Fruit fly (Drosophila melanogaster) whole organism, embryonic: ENCODE results near the gene Ent3.

Experiments
- Atf3 ChIP-seq: fragments of 200-800 bp; sonication (Bioruptor generic); optimal IDR thresholded peaks from 3 replicates; lab custom pipeline; 2016; ENCODE audit warnings: missing biosample characterization, missing genetic modification characterization
- Bgb ChIP-seq: fragments of 200-800 bp; sonication (Bioruptor generic); IDR thresholded peaks from 2 replicates; pipeline ENCODE4 v1.3.6; 2022; ENCODE audit warnings: missing biosample characterization, missing genetic modification characterization; ENCODE audit not compliant: partially characterized antibody
- CG10209 ChIP-seq: fragments of 200-800 bp; sonication (Bioruptor generic); optimal IDR thresholded peaks from 3 replicates; lab custom pipeline; 2017; ENCODE audit warnings: missing biosample characterization, mild to moderate bottlenecking, missing genetic modification characterization, missing genetic modification reagents
- CG12942 ChIP-seq: fragments of 200-800 bp; sonication (Bioruptor generic); optimal IDR thresholded peaks from 3 replicates; lab custom pipeline; 2016; ENCODE audit warnings: missing biosample characterization, missing genetic modification characterization
- CG14710 ChIP-seq: fragments of 200-800 bp; sonication (Bioruptor generic); optimal IDR thresholded peaks from 3 replicates; lab custom pipeline; 2019; ENCODE audit warnings: missing biosample characterization, mild to moderate bottlenecking, missing genetic modification characterization, moderate library complexity
- CG15269 ChIP-seq: fragments of 200-800 bp; sonication (Bioruptor generic); optimal IDR thresholded peaks from 2 replicates; lab custom pipeline; 2018; ENCODE audit warnings: missing biosample characterization, mild to moderate bottlenecking, missing genetic modification characterization, moderate library complexity
- CG1647 ChIP-seq: fragments of 200-800 bp; sonication (Bioruptor generic); optimal IDR thresholded peaks from 3 replicates; lab custom pipeline; 2016; ENCODE audit warnings: missing biosample characterization, missing genetic modification characterization
- CG16813 ChIP-seq: fragments of 200-800 bp; sonication (Bioruptor generic); IDR thresholded peaks from 3 replicates; pipeline ENCODE4 v1.3.6; 2022; ENCODE audit warnings: missing biosample characterization, missing genetic modification characterization; ENCODE audit not compliant: partially characterized antibody
- CG16815 ChIP-seq: fragments of 200-800 bp; sonication (Bioruptor generic); optimal IDR thresholded peaks from 3 replicates; lab custom pipeline; 2017; ENCODE audit warnings: missing biosample characterization, mild to moderate bottlenecking, missing genetic modification characterization
- CG1792 ChIP-seq: fragments of 200-800 bp; sonication (Bioruptor generic); optimal IDR thresholded peaks from 2 replicates; lab custom pipeline; 2016; ENCODE audit warnings: missing biosample characterization, missing genetic modification characterization
- CG18011 ChIP-seq: fragments of 200-800 bp; sonication (Bioruptor generic); optimal IDR thresholded peaks from 2 replicates; lab custom pipeline; 2017; ENCODE audit warnings: missing biosample characterization, missing genetic modification characterization, mild to moderate bottlenecking, moderate library complexity, missing genotype
- CG1832 ChIP-seq: fragments of 200-800 bp; sonication (Bioruptor generic); optimal IDR thresholded peaks from 2 replicates; lab custom pipeline; 2017; ENCODE audit warnings: missing biosample characterization, mild to moderate bottlenecking, missing genetic modification characterization, inconsistent platforms
- CG2116 ChIP-seq: fragments of 200-800 bp; sonication (Bioruptor generic); optimal IDR thresholded peaks from 3 replicates; lab custom pipeline; 2018; ENCODE audit warnings: missing biosample characterization, mild to moderate bottlenecking, missing genetic modification characterization
- CG7271 ChIP-seq: fragments of 200-800 bp; sonication (Bioruptor generic); optimal IDR thresholded peaks from 2 replicates; lab custom pipeline; 2018; ENCODE audit warnings: missing biosample characterization, mild to moderate bottlenecking, missing genetic modification characterization, moderate library complexity
- CG9797 ChIP-seq: fragments of 200-800 bp; sonication (Bioruptor generic); optimal IDR thresholded peaks from 3 replicates; lab custom pipeline; 2018; ENCODE audit warnings: missing biosample characterization, mild to moderate bottlenecking, missing genetic modification characterization
- CTCF ChIP-seq: fragments of 200-800 bp; sonication (Bioruptor generic); optimal IDR thresholded peaks from 2 replicates; lab custom pipeline; 2017; ENCODE audit warnings: missing biosample characterization, mild to moderate bottlenecking, missing genetic modification characterization, moderate library complexity
- HLHmδ ChIP-seq: fragments of 200-800 bp; sonication (Bioruptor generic); optimal IDR thresholded peaks from 2 replicates; lab custom pipeline; 2018; ENCODE audit warnings: missing biosample characterization, mild to moderate bottlenecking, missing genetic modification characterization, moderate library complexity
- Hmx ChIP-seq: fragments of 200-800 bp; sonication (Bioruptor generic); optimal IDR thresholded peaks from 2 replicates; lab custom pipeline; 2016; ENCODE audit warnings: missing biosample characterization, missing genetic modification characterization
- NC2α ChIP-seq: fragments of 200-800 bp; sonication (Bioruptor generic); optimal IDR thresholded peaks from 2 replicates; lab custom pipeline; 2016; ENCODE audit warnings: missing biosample characterization, missing genetic modification characterization
- Sox100B ChIP-seq: fragments of 200-800 bp; sonication (Bioruptor generic); optimal IDR thresholded peaks from 3 replicates; lab custom pipeline; 2018; ENCODE audit warnings: missing biosample characterization, mild to moderate bottlenecking, missing genetic modification characterization
- Sry-δ ChIP-seq: fragments of 200-800 bp; sonication (Bioruptor generic); optimal IDR thresholded peaks from 2 replicates; lab custom pipeline; 2016; ENCODE audit warnings: missing biosample characterization, missing genetic modification characterization
- Xbp1 ChIP-seq: fragments of 200-800 bp; sonication (Bioruptor generic); optimal IDR thresholded peaks from 3 replicates; lab custom pipeline; 2016; ENCODE audit warnings: missing biosample characterization, mild to moderate bottlenecking, missing genetic modification characterization
- amos ChIP-seq: fragments of 200-800 bp; sonication (Bioruptor generic); IDR thresholded peaks from 2 replicates; pipeline ENCODE4 v1.3.6; 2022; ENCODE audit warnings: missing biosample characterization, missing genetic modification characterization; ENCODE audit not compliant: partially characterized antibody
- ara ChIP-seq: fragments of 200-800 bp; sonication (Bioruptor generic); IDR thresholded peaks from 2 replicates; pipeline ENCODE4 v1.3.6; 2022; ENCODE audit warnings: missing biosample characterization, missing genetic modification characterization
- bbx ChIP-seq: fragments of 200-800 bp; sonication (Bioruptor generic); IDR thresholded peaks from 2 replicates; pipeline ENCODE4 v1.3.6; 2022; ENCODE audit warnings: missing biosample characterization, missing genetic modification characterization; ENCODE audit not compliant: partially characterized antibody
- bcd ChIP-seq: fragments of 200-800 bp; sonication (Bioruptor generic); optimal IDR thresholded peaks from 2 replicates; lab custom pipeline; 2017; ENCODE audit warnings: missing biosample characterization, mild to moderate bottlenecking, missing genetic modification characterization
- dm ChIP-seq: fragments of 200-800 bp; sonication (Bioruptor generic); optimal IDR thresholded peaks from 3 replicates; lab custom pipeline; 2016; ENCODE audit warnings: missing biosample characterization, missing genetic modification characterization
- dmrt11E ChIP-seq: fragments of 200-800 bp; sonication (Bioruptor generic); optimal IDR thresholded peaks from 3 replicates; lab custom pipeline; 2018; ENCODE audit warnings: missing biosample characterization, mild to moderate bottlenecking, missing genetic modification characterization, moderate library complexity
- fd64A ChIP-seq: fragments of 200-800 bp; sonication (Bioruptor generic); optimal IDR thresholded peaks from 3 replicates; lab custom pipeline; 2018; ENCODE audit warnings: missing biosample characterization, mild to moderate bottlenecking, missing genetic modification characterization
- gce ChIP-seq: fragments of 200-800 bp; sonication (Bioruptor generic); IDR thresholded peaks from 3 replicates; pipeline ENCODE4 v1.3.6; 2022; ENCODE audit warnings: missing biosample characterization, missing genetic modification characterization
- hbn ChIP-seq: fragments of 200-800 bp; sonication (Bioruptor generic); IDR thresholded peaks from 2 replicates; pipeline ENCODE4 v1.3.6; 2022; ENCODE audit warnings: missing biosample characterization, missing genetic modification characterization; ENCODE audit not compliant: partially characterized antibody
- knrl ChIP-seq: fragments of 200-800 bp; sonication (Bioruptor generic); IDR thresholded peaks from 3 replicates; pipeline ENCODE4 v1.3.6; 2022; ENCODE audit warnings: missing biosample characterization, missing genetic modification characterization; ENCODE audit not compliant: partially characterized antibody
- lbe ChIP-seq: fragments of 200-800 bp; sonication (Bioruptor generic); optimal IDR thresholded peaks from 2 replicates; lab custom pipeline; 2016; ENCODE audit warnings: missing biosample characterization, mild to moderate bottlenecking, missing genetic modification characterization
- luna ChIP-seq: fragments of 200-800 bp; sonication (Bioruptor generic); optimal IDR thresholded peaks from 2 replicates; lab custom pipeline; 2016; ENCODE audit warnings: missing biosample characterization, missing genetic modification characterization
- mirr ChIP-seq: fragments of 200-800 bp; sonication (Bioruptor generic); optimal IDR thresholded peaks from 3 replicates; lab custom pipeline; 2018; ENCODE audit warnings: missing biosample characterization, mild to moderate bottlenecking, missing genetic modification characterization
- onecut ChIP-seq: fragments of 200-800 bp; sonication (Bioruptor generic); IDR thresholded peaks from 2 replicates; pipeline ENCODE4 v1.3.6; 2022; ENCODE audit warnings: missing biosample characterization, missing genetic modification characterization
- pb ChIP-seq: fragments of 200-800 bp; sonication (Bioruptor generic); optimal IDR thresholded peaks from 3 replicates; lab custom pipeline; 2016; ENCODE audit warnings: missing biosample characterization, missing genetic modification characterization
- phol ChIP-seq: fragments of 200-800 bp; sonication (Bioruptor generic); optimal IDR thresholded peaks from 3 replicates; lab custom pipeline; 2018; ENCODE audit warnings: missing biosample characterization, mild to moderate bottlenecking, missing genetic modification characterization, moderate library complexity
- pita ChIP-seq: fragments of 200-800 bp; sonication (Bioruptor generic); optimal IDR thresholded peaks from 2 replicates; lab custom pipeline; 2017; ENCODE audit warnings: missing biosample characterization, mild to moderate bottlenecking, missing genetic modification characterization
- tgo ChIP-seq: fragments of 200-800 bp; sonication (Bioruptor generic); IDR thresholded peaks from 3 replicates; pipeline ENCODE4 v1.3.6; 2022; ENCODE audit warnings: missing biosample characterization, missing genetic modification characterization
- zen ChIP-seq: fragments of 200-800 bp; sonication (Bioruptor generic); optimal IDR thresholded peaks from 3 replicates; lab custom pipeline; 2018; ENCODE audit warnings: missing biosample characterization, mild to moderate bottlenecking, missing genetic modification characterization, moderate library complexity

The Ent3 gene

DNA sequence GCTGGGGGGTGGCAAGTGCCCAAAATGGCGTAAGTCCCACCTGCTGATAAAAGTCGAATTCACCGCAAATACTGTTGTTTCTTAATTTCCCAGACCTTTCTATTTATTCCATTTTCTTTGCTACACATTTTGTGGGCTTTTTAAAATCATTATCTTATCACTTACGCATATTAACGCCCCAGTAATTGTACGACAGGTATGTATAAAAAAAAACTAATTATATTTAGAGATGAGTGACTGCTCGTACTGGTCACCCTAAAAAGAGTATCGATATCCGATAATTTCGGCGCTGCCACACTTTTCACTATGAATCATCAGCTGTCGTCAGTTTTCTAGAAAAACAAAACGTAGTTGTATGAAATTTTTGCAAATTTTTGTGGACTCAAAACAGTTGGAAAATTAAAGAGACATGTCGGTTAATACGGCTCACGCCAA, 3.6 kb upstream of the Ent3 start, which contains the start of the genes CG10948 and Wbp2 (continued):
- TF ChIP-seq dm (GFP tag; lab: Kevin White, UChicago) = peak; percentile 9
- TF ChIP-seq bcd (GFP tag; lab: Kevin White, UChicago) = no peak
- TF ChIP-seq CG9797 (GFP tag; lab: Kevin White, UChicago) = peak; percentile 24
- TF ChIP-seq zen (tag; lab: Kevin White, UChicago) = peak; percentile 97
- peak; percentile 96 for TF ChIP-seq phol (tag; lab: Kevin White, UChicago)
- no peak for TF ChIP-seq fd64A (GFP tag; lab: Kevin White, UChicago)
- TF ChIP-seq CG12942 (GFP tag; lab: Kevin White, UChicago) = no peak
- no peak for TF ChIP-seq CG1832
- TF ChIP-seq CG16815 = no peak
- peak; percentile 62 for TF ChIP-seq lbe
- peak; percentile 39; the same call in 1 of the 2 replicates for TF ChIP-seq hbn
- no peak for TF ChIP-seq CG1792 (GFP tag; lab: Kevin White, UChicago)
- TF ChIP-seq pb = no peak
- TF ChIP-seq Sry-δ (GFP tag; lab: Kevin White, UChicago) = peak; percentile 89
- TF ChIP-seq luna (GFP tag; lab: Kevin White, UChicago) = no peak
- peak; percentile 25 for TF ChIP-seq mirr
- peak; percentile 16 for TF ChIP-seq Atf3
- TF ChIP-seq CG15269 (tag; lab: Kevin White, UChicago) = no peak
- TF ChIP-seq CG2116 (GFP tag; lab: Kevin White, UChicago) = peak; percentile 77
- TF ChIP-seq Xbp1 (GFP tag; lab: Kevin White, UChicago) = peak; percentile 30

DNA sequence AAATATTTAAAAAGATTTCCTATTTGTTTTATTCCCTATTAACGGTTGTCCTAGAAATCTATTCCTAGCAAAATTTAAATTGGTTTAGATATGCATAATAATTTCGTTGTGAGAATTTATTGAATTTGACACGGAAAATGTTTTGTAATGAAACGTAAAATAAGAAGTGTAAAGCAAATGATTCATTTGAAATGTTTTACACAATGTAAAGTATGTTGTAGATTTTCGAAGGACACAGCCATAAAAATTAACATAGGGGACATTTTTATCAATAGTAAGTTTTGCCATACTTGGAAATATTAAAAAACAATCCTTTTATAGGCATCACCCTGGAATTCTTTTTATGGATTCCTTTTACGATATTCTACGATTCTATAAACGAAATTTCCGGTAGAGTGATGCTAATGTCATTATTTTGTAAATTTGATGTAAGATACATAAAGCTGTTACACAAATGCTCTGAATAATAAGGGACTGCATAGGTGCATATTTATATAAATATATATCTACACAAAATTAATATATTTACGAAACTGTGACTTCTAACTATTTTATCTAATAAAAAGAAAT, 4.2 kb downstream of the Ent3 start:
- peak; percentile 50; the same call in 1 of the 2 replicates for TF ChIP-seq ara (GFP tag; lab: Robert Waterston, UW)
- peak; percentile 1 for TF ChIP-seq pita (GFP tag; lab: Kevin White, UChicago)
- TF ChIP-seq CG1647 (GFP tag; lab: Kevin White, UChicago) = no peak
- peak; percentile 30; the same call in 1 of the 2 replicates for TF ChIP-seq bbx (GFP tag; lab: Robert Waterston, UW)
- TF ChIP-seq HLHmδ (GFP tag; lab: Kevin White, UChicago) = no peak
- TF ChIP-seq CG10209 (GFP tag; lab: Kevin White, UChicago) = no peak
- TF ChIP-seq gce (GFP tag; lab: Robert Waterston, UW) = peak; percentile 35; the same call in 1 of the 3 replicates
- no peak for TF ChIP-seq CG14710 (tag; lab: Kevin White, UChicago)
- no peak for TF ChIP-seq NC2α (GFP tag; lab: Kevin White, UChicago)
- TF ChIP-seq Bgb (GFP tag; lab: Robert Waterston, UW) = peak; percentile 57
- peak; percentile 80 for TF ChIP-seq CTCF (GFP tag; lab: Kevin White, UChicago)
- 0 out of 3 replicates have a peak, but pooled peaks have one; percentile 19 for TF ChIP-seq knrl (GFP tag; lab: Robert Waterston, UW)
- no peak for TF ChIP-seq tgo (GFP tag; lab: Robert Waterston, UW)
- no peak for TF ChIP-seq onecut (GFP tag; lab: Robert Waterston, UW)
- TF ChIP-seq dmrt11E = peak; percentile 14
- peak; percentile 57; the same call in 2 of the 3 replicates for TF ChIP-seq CG16813
- peak; percentile 18 for TF ChIP-seq CG7271 (tag; lab: Kevin White, UChicago)
- peak; percentile 17; the same call in 1 of the 2 replicates for TF ChIP-seq amos (GFP tag; lab: Robert Waterston, UW)
- TF ChIP-seq CG15269 (tag; lab: Kevin White, UChicago) = no peak
- peak; percentile 31 for TF ChIP-seq CG18011 (GFP tag; lab: Kevin White, UChicago)
- TF ChIP-seq Hmx (GFP tag; lab: Kevin White, UChicago) = no peak
- no peak for TF ChIP-seq Sox100B
